Worm (Caenorhabditis elegans) whole organism, late embryonic: ENCODE results near the gene zipt-9.

Experiments
- C08G9.2 ChIP-seq: sonication (generic microtip); optimal IDR thresholded peaks from 2 replicates; lab custom pipeline; 2016; ENCODE audit warnings: mild to moderate bottlenecking, missing genetic modification characterization, moderate library complexity, missing compliant biosample characterization
- C38D4.7 ChIP-seq: fragments of 200-800 bp; sonication (Bioruptor generic); optimal IDR thresholded peaks from 2 replicates; lab custom pipeline; 2018; ENCODE audit warnings: mild to moderate bottlenecking, missing genetic modification characterization, moderate library complexity, missing compliant biosample characterization
- F13H6.1 ChIP-seq: sonication (generic microtip); optimal IDR thresholded peaks from 2 replicates; lab custom pipeline; 2016; ENCODE audit warnings: missing genetic modification characterization, missing compliant biosample characterization
- K02D7.2 ChIP-seq: sonication (generic microtip); optimal IDR thresholded peaks from 2 replicates; lab custom pipeline; 2017; ENCODE audit warnings: mild to moderate bottlenecking, missing genetic modification characterization, missing compliant biosample characterization
- ahr-1 ChIP-seq: sonication (generic microtip); optimal IDR thresholded peaks from 2 replicates; lab custom pipeline; 2016; ENCODE audit warnings: missing genetic modification characterization, missing compliant biosample characterization
- ama-1 ChIP-seq: fragments of 150-350 bp; optimal IDR thresholded peaks from 2 replicates; lab custom pipeline; 2014
- ceh-14 ChIP-seq: sonication (generic microtip); optimal IDR thresholded peaks from 2 replicates; lab custom pipeline; 2016; ENCODE audit warnings: missing genotype, missing genetic modification characterization, missing compliant biosample characterization
- ceh-18 ChIP-seq: sonication (generic microtip); optimal IDR thresholded peaks from 2 replicates; lab custom pipeline; 2016; ENCODE audit warnings: missing genetic modification characterization, missing compliant biosample characterization
- ceh-34 ChIP-seq: sonication (generic microtip); optimal IDR thresholded peaks from 2 replicates; lab custom pipeline; 2016; ENCODE audit warnings: mild to moderate bottlenecking, missing genetic modification characterization, missing compliant biosample characterization
- ceh-48 ChIP-seq: sonication (generic microtip); optimal IDR thresholded peaks from 2 replicates; lab custom pipeline; 2016; ENCODE audit warnings: missing genetic modification characterization, inconsistent platforms, missing compliant biosample characterization
- ceh-9 ChIP-seq: sonication (generic microtip); optimal IDR thresholded peaks from 2 replicates; lab custom pipeline; 2016; ENCODE audit warnings: mild to moderate bottlenecking, missing genetic modification characterization, inconsistent platforms, missing compliant biosample characterization
- che-1 ChIP-seq: sonication (generic microtip); optimal IDR thresholded peaks from 2 replicates; lab custom pipeline; 2016; ENCODE audit warnings: mild to moderate bottlenecking, missing genetic modification characterization, missing compliant biosample characterization
- dmd-4 ChIP-seq: sonication (generic microtip); optimal IDR thresholded peaks from 2 replicates; lab custom pipeline; 2016; ENCODE audit warnings: borderline replicate concordance, missing genetic modification characterization, missing compliant biosample characterization
- dve-1 ChIP-seq: sonication (generic microtip); optimal IDR thresholded peaks from 2 replicates; lab custom pipeline; 2017; ENCODE audit warnings: antibody characterized with exemption, mild to moderate bottlenecking, missing genetic modification characterization, missing compliant biosample characterization
- elt-2 ChIP-seq: sonication (generic microtip); optimal IDR thresholded peaks from 2 replicates; lab custom pipeline; 2016; ENCODE audit warnings: missing genetic modification reagents, missing genetic modification characterization, missing compliant biosample characterization
- elt-4 ChIP-seq: sonication (generic microtip); optimal IDR thresholded peaks from 2 replicates; lab custom pipeline; 2016; ENCODE audit warnings: missing genetic modification characterization, missing compliant biosample characterization
- ets-4 ChIP-seq: sonication (generic microtip); optimal IDR thresholded peaks from 2 replicates; lab custom pipeline; 2016; ENCODE audit warnings: missing genetic modification characterization, missing compliant biosample characterization
- eyg-1 ChIP-seq: sonication (generic microtip); optimal IDR thresholded peaks from 2 replicates; lab custom pipeline; 2016; ENCODE audit warnings: missing genotype, missing genetic modification characterization, missing compliant biosample characterization
- fax-1 ChIP-seq: sonication (generic microtip); optimal IDR thresholded peaks from 2 replicates; lab custom pipeline; 2016; ENCODE audit warnings: missing genotype, missing genetic modification characterization, missing compliant biosample characterization
- fkh-6 ChIP-seq: sonication (generic microtip); optimal IDR thresholded peaks from 2 replicates; lab custom pipeline; 2016; ENCODE audit warnings: missing genetic modification characterization, missing compliant biosample characterization
- gmeb-2 ChIP-seq: sonication (generic microtip); optimal IDR thresholded peaks from 2 replicates; lab custom pipeline; 2016; ENCODE audit warnings: missing genetic modification characterization, inconsistent platforms, missing compliant biosample characterization
- hlh-6 ChIP-seq: sonication (generic microtip); optimal IDR thresholded peaks from 2 replicates; lab custom pipeline; 2016; ENCODE audit warnings: missing genotype, missing genetic modification characterization, missing compliant biosample characterization
- hlh-8 ChIP-seq: sonication (generic microtip); optimal IDR thresholded peaks from 2 replicates; lab custom pipeline; 2016; ENCODE audit warnings: missing genotype, missing genetic modification characterization, missing compliant biosample characterization
- lim-6 ChIP-seq: sonication (generic microtip); optimal IDR thresholded peaks from 2 replicates; lab custom pipeline; 2016; ENCODE audit warnings: missing genetic modification characterization, missing compliant biosample characterization
- madf-2 ChIP-seq: sonication (generic microtip); optimal IDR thresholded peaks from 2 replicates; lab custom pipeline; 2017; ENCODE audit warnings: missing genetic modification characterization, missing compliant biosample characterization
- nfya-1 ChIP-seq: sonication (generic microtip); optimal IDR thresholded peaks from 2 replicates; lab custom pipeline; 2017; ENCODE audit warnings: missing genetic modification characterization, mild to moderate bottlenecking, missing compliant biosample characterization, antibody characterized with exemption, moderate library complexity
- nhr-11 ChIP-seq: fragments of 150-350 bp; optimal IDR thresholded peaks from 2 replicates; lab custom pipeline; 2014; ENCODE audit warnings: missing biosample characterization, missing genetic modification characterization
- nhr-232 ChIP-seq: sonication (generic microtip); optimal IDR thresholded peaks from 2 replicates; lab custom pipeline; 2016; ENCODE audit warnings: missing genetic modification characterization, missing compliant biosample characterization
- odd-2 ChIP-seq: sonication (generic microtip); optimal IDR thresholded peaks from 2 replicates; lab custom pipeline; 2017; ENCODE audit warnings: antibody characterized with exemption, mild to moderate bottlenecking, missing genetic modification characterization, missing compliant biosample characterization
- pag-3 ChIP-seq: sonication (generic microtip); optimal IDR thresholded peaks from 2 replicates; lab custom pipeline; 2016; ENCODE audit warnings: missing compliant biosample characterization, missing genetic modification characterization, borderline replicate concordance
- pax-1 ChIP-seq: fragments of 150-350 bp; optimal IDR thresholded peaks from 2 replicates; lab custom pipeline; 2014; ENCODE audit warnings: missing biosample characterization, missing genetic modification characterization
- pha-2 ChIP-seq: sonication (generic microtip); optimal IDR thresholded peaks from 2 replicates; lab custom pipeline; 2017; ENCODE audit warnings: mild to moderate bottlenecking, missing genetic modification characterization, missing compliant biosample characterization
- pqm-1 ChIP-seq: sonication (generic microtip); optimal IDR thresholded peaks from 2 replicates; lab custom pipeline; 2016; ENCODE audit warnings: missing genetic modification characterization, missing compliant biosample characterization
- pros-1 ChIP-seq: fragments of 150-350 bp; optimal IDR thresholded peaks from 2 replicates; lab custom pipeline; 2014; ENCODE audit warnings: missing biosample characterization, missing genetic modification reagents, missing genetic modification characterization
- rnt-1 ChIP-seq: sonication (generic microtip); optimal IDR thresholded peaks from 2 replicates; lab custom pipeline; 2016; ENCODE audit warnings: missing genetic modification characterization, missing compliant biosample characterization
- sdc-2 ChIP-seq: sonication (generic microtip); optimal IDR thresholded peaks from 2 replicates; lab custom pipeline; 2016; ENCODE audit warnings: missing genotype, missing genetic modification characterization, missing compliant biosample characterization
- sox-4 ChIP-seq: sonication (generic microtip); optimal IDR thresholded peaks from 2 replicates; lab custom pipeline; 2017; ENCODE audit warnings: mild to moderate bottlenecking, missing genetic modification characterization, inconsistent platforms, missing compliant biosample characterization
- syd-9 ChIP-seq: sonication (generic microtip); optimal IDR thresholded peaks from 2 replicates; lab custom pipeline; 2016; ENCODE audit warnings: mild to moderate bottlenecking, missing genetic modification characterization, moderate library complexity, missing compliant biosample characterization
- tbx-7 ChIP-seq: sonication (generic microtip); optimal IDR thresholded peaks from 2 replicates; lab custom pipeline; 2016; ENCODE audit warnings: missing genotype, missing genetic modification characterization, missing compliant biosample characterization
- ttx-3 ChIP-seq: sonication (generic microtip); optimal IDR thresholded peaks from 2 replicates; lab custom pipeline; 2016; ENCODE audit warnings: missing genetic modification reagents, missing genetic modification characterization, missing compliant biosample characterization
- unc-42 ChIP-seq: sonication (generic microtip); optimal IDR thresholded peaks from 2 replicates; lab custom pipeline; 2016; ENCODE audit warnings: missing genotype, missing genetic modification characterization, missing compliant biosample characterization
- unc-55 ChIP-seq: sonication (generic microtip); optimal IDR thresholded peaks from 2 replicates; lab custom pipeline; 2017; ENCODE audit warnings: missing biosample characterization, missing genetic modification reagents, missing genetic modification characterization
- unc-86 ChIP-seq: sonication (generic microtip); optimal IDR thresholded peaks from 2 replicates; lab custom pipeline; 2016; ENCODE audit warnings: missing genetic modification characterization, missing compliant biosample characterization

The zipt-9 gene

DNA sequence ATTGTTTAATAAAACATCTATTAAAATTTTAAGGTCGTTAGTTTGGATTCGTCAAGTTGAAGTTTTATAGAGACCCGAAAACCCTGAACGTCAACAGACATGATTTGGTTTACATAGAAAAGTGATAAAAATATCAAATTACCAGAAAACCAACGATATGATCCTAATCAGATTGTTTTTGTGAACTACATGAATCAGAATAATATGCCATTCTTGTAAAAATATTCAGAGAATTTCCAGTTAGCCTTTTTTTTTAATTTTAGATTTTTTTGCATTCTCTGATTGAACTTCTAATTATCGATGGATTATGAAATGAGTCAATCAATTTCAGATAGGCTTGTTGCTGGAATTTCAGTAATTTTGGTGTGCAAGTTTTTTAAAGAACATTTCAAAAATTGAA, 4.0 kb downstream of the zipt-9 start, which contains the start of gene srx-96:
srx-96 (plus strand) TSS at position 301 of the 400 bp plus-strand sequence.
- TF ChIP-seq pha-2 (no peak), lim-6 (tag; lab: Kevin White, UChicago) (no peak), elt-4 (tag; lab: Kevin White, UChicago) (no peak), odd-2 (tag; lab: Kevin White, UChicago) (no peak), pax-1 (tag; lab: Kevin White, UChicago) (no peak), ceh-18 (no peak), sdc-2 (tag; lab: Kevin White, UChicago) (no peak), ets-4 (tag; lab: Kevin White, UChicago) (no peak), dmd-4 (no peak), pqm-1 (tag; lab: Kevin White, UChicago) (no peak), ahr-1 (no peak), pag-3 (tag; lab: Kevin White, UChicago) (no peak), gmeb-2 (tag; lab: Kevin White, UChicago) (no peak), F13H6.1 (no peak), elt-2 (tag; lab: Kevin White, UChicago) (no peak)
- TF ChIP-seq, all 69 proteins: peak for 0

DNA sequence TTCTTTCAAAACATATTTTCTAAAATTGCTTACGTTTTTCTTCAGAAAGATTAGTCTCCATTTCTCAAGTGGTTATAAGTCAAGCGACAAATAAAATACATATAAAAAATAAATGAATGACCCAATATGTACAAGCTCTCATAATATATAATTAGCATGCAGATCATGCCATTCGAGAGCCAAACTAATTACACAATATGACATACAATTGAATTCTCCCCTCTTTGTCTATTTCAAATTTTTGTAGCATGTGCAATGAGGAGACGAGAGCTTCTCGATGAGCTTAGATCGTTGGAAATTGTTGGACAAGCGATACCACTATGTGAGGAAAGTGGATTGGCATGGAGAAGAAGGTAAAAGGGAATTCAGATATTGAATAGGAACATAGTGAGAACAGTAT, 7.8 kb downstream of the zipt-9 start, which contains the start of gene hlh-34:
hlh-34 (minus strand) TSS at position 101 of the 400 bp plus-strand sequence.
- TF ChIP-seq unc-42 (tag; lab: Kevin White, UChicago) (peak; percentile 3), tbx-7 (tag; lab: Kevin White, UChicago) (no peak)

DNA sequence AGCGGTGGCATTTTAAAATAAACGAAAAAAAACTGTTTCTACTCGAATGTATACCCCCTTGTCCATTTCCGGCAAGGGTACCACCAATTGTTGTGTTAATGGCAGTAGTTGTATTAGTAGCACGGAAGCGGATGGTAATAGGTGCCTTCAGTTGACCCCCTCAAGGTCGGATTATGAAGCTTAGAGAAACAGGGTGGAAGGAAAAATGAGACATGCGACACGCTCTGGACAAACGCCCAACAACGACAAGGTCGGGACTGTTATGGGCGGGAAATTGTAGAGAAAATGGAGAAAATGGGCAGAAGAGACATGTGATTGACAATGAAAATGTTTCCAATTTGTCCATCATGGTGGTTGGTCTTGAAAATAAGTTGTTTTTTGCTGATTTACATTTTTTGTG, 11.1 kb downstream of the zipt-9 start, which contains the start of gene T01D3.3:
T01D3.3 (plus strand) TSS at position 312 of the 400 bp plus-strand sequence.
- TF ChIP-seq eyg-1 (tag; lab: Kevin White, UChicago) (no peak), fkh-6 (tag; lab: Kevin White, UChicago) (peak; percentile 5), nhr-232 (tag; lab: Kevin White, UChicago) (no peak), elt-2 (tag; lab: Kevin White, UChicago) (no peak), pros-1 (peak; percentile 31), che-1 (tag; lab: Kevin White, UChicago) (no peak)

DNA sequence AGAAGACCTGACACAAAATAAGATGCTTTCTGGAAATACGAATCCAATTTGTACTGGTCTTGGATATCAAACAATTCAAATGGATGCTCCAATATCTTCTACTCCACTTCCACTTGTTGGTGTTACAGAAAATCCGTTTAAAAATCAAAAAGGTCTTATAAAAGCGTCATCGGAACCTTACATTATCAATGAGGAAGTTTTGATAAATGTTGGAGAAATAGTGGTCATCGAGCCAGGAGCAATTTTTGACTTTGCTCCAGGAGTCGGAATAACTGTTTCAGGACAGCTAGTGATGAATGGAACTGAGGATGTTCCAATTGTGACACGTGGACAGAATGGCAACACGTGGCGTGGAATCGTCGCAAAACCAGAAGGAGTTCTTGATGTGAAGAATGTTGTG, 21.0 kb downstream of the zipt-9 start:
- TF ChIP-seq ceh-18: no peak
- TF ChIP-seq rnt-1 (tag; lab: Kevin White, UChicago): no peak
- no peak for TF ChIP-seq C08G9.2
- no peak for TF ChIP-seq madf-2 (tag; lab: Kevin White, UChicago)
- no peak for TF ChIP-seq nfya-1
- TF ChIP-seq pax-1 (tag; lab: Kevin White, UChicago): no peak
- TF ChIP-seq dve-1: no peak
- no peak for TF ChIP-seq ets-4 (tag; lab: Kevin White, UChicago)
- TF ChIP-seq ceh-14: no peak
- TF ChIP-seq K02D7.2: no peak
- no peak for TF ChIP-seq pha-2
- no peak for TF ChIP-seq ceh-48 (tag; lab: Kevin White, UChicago)
- TF ChIP-seq sox-4: no peak
- no peak for TF ChIP-seq hlh-8 (tag; lab: Kevin White, UChicago)
- TF ChIP-seq ttx-3 (tag; lab: Kevin White, UChicago): no peak
- TF ChIP-seq unc-42 (tag; lab: Kevin White, UChicago): no peak
- TF ChIP-seq fax-1 (tag; lab: Kevin White, UChicago): no peak
- no peak for TF ChIP-seq nhr-11 (tag; lab: Kevin White, UChicago)
- TF ChIP-seq, all 69 proteins: peak for 0

DNA sequence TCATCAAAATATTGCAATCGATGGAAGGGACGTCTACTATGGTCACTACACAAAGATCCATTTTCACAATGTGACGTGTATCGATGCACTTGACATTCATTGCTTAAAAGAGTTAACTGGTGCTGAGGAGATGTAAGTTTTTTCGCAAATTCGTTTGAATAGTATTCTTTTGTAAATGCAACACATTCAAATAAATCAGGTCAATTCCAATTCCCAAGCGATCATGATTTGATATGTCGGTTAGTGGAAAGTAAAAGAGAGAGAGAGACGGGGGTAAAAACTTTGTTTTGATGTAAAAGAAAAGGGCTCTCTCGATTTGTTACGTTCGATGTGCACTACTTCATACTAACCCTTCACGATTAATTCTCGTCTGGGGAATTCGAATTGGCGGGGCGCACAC, 24.8 kb downstream of the zipt-9 start:
- no peak for TF ChIP-seq C08G9.2
- no peak for TF ChIP-seq pros-1
- no peak for TF ChIP-seq unc-86 (tag; lab: Kevin White, UChicago)
- no peak for TF ChIP-seq gmeb-2 (tag; lab: Kevin White, UChicago)
- no peak for TF ChIP-seq unc-55
- TF ChIP-seq C38D4.7 (GFP tag; lab: Kevin White, UChicago): no peak
- no peak for TF ChIP-seq ceh-34
- TF ChIP-seq syd-9: no peak
- TF ChIP-seq sox-4: no peak
- no peak for TF ChIP-seq rnt-1 (tag; lab: Kevin White, UChicago)
- no peak for TF ChIP-seq fax-1 (tag; lab: Kevin White, UChicago)
- no peak for TF ChIP-seq hlh-6 (tag; lab: Kevin White, UChicago)
- TF ChIP-seq pax-1 (tag; lab: Kevin White, UChicago): no peak
- no peak for TF ChIP-seq ceh-9 (tag; lab: Kevin White, UChicago)
- no peak for TF ChIP-seq unc-42 (tag; lab: Kevin White, UChicago)
- no peak for TF ChIP-seq ama-1 (lab: Kevin White, UChicago)
